Worm (Caenorhabditis elegans) whole organism, L2 larva: ENCODE measurements around the gene mapk-15.

Experiments used
- R02D3.7 ChIP-seq: fragments of 150-350 bp; optimal IDR thresholded peaks from 2 replicates; lab custom pipeline; 2014; ENCODE audit warnings: missing biosample characterization, missing genetic modification characterization
- aly-2 ChIP-seq: fragments of 150-350 bp; optimal IDR thresholded peaks from 2 replicates; lab custom pipeline; 2014; ENCODE audit warnings: missing biosample characterization, missing genetic modification characterization
- ama-1 ChIP-seq: fragments of 150-350 bp; optimal IDR thresholded peaks from 2 replicates; lab custom pipeline; 2018; ENCODE audit warnings: inconsistent platforms
- nhr-11 ChIP-seq: fragments of 150-350 bp; optimal IDR thresholded peaks from 2 replicates; lab custom pipeline; 2014; ENCODE audit warnings: missing biosample characterization, missing genetic modification characterization
- nhr-237 ChIP-seq: fragments of 150-350 bp; optimal IDR thresholded peaks from 2 replicates; lab custom pipeline; 2014; ENCODE audit warnings: missing biosample characterization, missing genetic modification characterization
- nhr-77 ChIP-seq: fragments of 150-350 bp; optimal IDR thresholded peaks from 2 replicates; lab custom pipeline; 2014; ENCODE audit warnings: missing biosample characterization, missing genetic modification characterization
- peb-1 ChIP-seq: fragments of 150-350 bp; optimal IDR thresholded peaks from 2 replicates; lab custom pipeline; 2014; ENCODE audit warnings: missing biosample characterization, missing genetic modification characterization

DNA sequence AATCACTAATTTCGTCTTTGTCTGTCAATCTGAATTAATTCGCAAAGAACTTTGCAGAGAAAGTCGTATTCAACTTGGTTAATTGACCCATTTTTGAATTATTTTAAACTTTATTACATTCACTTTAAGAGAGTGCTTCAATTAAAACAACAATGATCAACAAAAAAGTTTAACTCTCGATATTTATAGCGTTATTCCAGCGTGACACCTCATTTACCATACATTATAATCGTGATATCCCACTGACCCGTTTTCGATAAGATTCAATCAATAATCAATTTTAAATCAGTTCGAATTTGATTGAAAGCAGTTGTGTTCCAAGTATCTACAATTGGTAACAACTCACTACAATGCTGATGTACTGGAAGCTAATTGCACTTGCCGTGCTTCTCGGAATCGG, 10.9 kb upstream of the mapk-15 start, which contains the start of gene clc-10:
- TF ChIP-seq aly-2 (tag; lab: Kevin White, UChicago) (no peak), nhr-237 (tag; lab: Kevin White, UChicago) (no peak), ama-1 (no peak), nhr-11 (no peak), R02D3.7 (tag; lab: Kevin White, UChicago) (no peak), nhr-77 (no peak), peb-1 (tag; lab: Kevin White, UChicago) (no peak)
